Worm (Caenorhabditis elegans) whole organism, young adult: ENCODE results near the gene C45G9.12.

ENCODE experiments used
- B0261.1 ChIP-seq: sonication (generic microtip); optimal IDR thresholded peaks from 2 replicates; lab custom pipeline; 2016; ENCODE audit warnings: mild to moderate bottlenecking, missing genetic modification characterization, moderate library complexity, missing compliant biosample characterization
- F10E7.11 ChIP-seq: sonication (generic microtip); optimal IDR thresholded peaks from 2 replicates; lab custom pipeline; 2017; ENCODE audit warnings: mild to moderate bottlenecking, missing genetic modification characterization, moderate library complexity, missing compliant biosample characterization
- F22D6.2 ChIP-seq: sonication (generic microtip); optimal IDR thresholded peaks from 2 replicates; lab custom pipeline; 2016; ENCODE audit warnings: mild to moderate bottlenecking, missing genetic modification characterization, missing compliant biosample characterization
- F37B4.10 ChIP-seq: fragments of 200-800 bp; sonication (Bioruptor generic); IDR thresholded peaks from 2 replicates; pipeline ENCODE4 v1.3.6; 2022; ENCODE audit warnings: missing genetic modification characterization, missing compliant biosample characterization
- F49E8.2 ChIP-seq: sonication (generic microtip); optimal IDR thresholded peaks from 3 replicates; lab custom pipeline; 2017; ENCODE audit warnings: missing genetic modification characterization, mild to moderate bottlenecking, missing compliant biosample characterization, antibody characterized with exemption, moderate library complexity; ENCODE audit not compliant: insufficient read depth
- F57C9.4 ChIP-seq: sonication (generic microtip); optimal IDR thresholded peaks from 2 replicates; lab custom pipeline; 2017; ENCODE audit warnings: mild to moderate bottlenecking, missing genetic modification characterization, missing compliant biosample characterization
- Y53F4B.3 ChIP-seq: fragments of 200-800 bp; sonication (Bioruptor generic); IDR thresholded peaks from 2 replicates; pipeline ENCODE4 v1.3.6; 2022; ENCODE audit warnings: missing genetic modification reagents, missing genetic modification characterization, missing compliant biosample characterization
- Y53G8AR.9 ChIP-seq: fragments of 200-800 bp; sonication (Bioruptor generic); conservative IDR thresholded peaks from 2 replicates; pipeline ENCODE4 v1.3.6; 2022; ENCODE audit warnings: missing genetic modification reagents, missing genetic modification characterization, missing compliant biosample characterization
- Y67H2A.10 ChIP-seq: fragments of 200-800 bp; sonication (Bioruptor generic); conservative IDR thresholded peaks from 2 replicates; pipeline ENCODE4 v1.3.6; 2022; ENCODE audit warnings: missing genetic modification reagents, missing genetic modification characterization, missing compliant biosample characterization
- Y79H2A.3 ChIP-seq: fragments of 200-800 bp; sonication (Bioruptor generic); conservative IDR thresholded peaks from 2 replicates; pipeline ENCODE4 v1.3.6; 2022; ENCODE audit warnings: missing genetic modification reagents, missing genetic modification characterization, missing compliant biosample characterization
- ama-1 ChIP-seq, 3 experiments: fragments of 150-350 bp in 1 of 3; sonication (generic microtip) in 2 of 3; optimal IDR thresholded peaks; 2 replicates each; lab custom pipeline; 2014 to 2018; ENCODE audit warnings: missing biosample characterization in 2 of 3, missing genetic modification characterization in 2 of 3, missing genetic modification reagents in 2 of 3
- aptf-3 ChIP-seq: fragments of 200-800 bp; sonication (Bioruptor generic); IDR thresholded peaks from 2 replicates; pipeline ENCODE4 v1.3.6; 2022; ENCODE audit warnings: missing genetic modification characterization, missing compliant biosample characterization
- athp-1 ChIP-seq: sonication (generic microtip); optimal IDR thresholded peaks from 2 replicates; lab custom pipeline; 2017; ENCODE audit warnings: mild to moderate bottlenecking, missing genetic modification characterization, missing compliant biosample characterization
- attf-5 ChIP-seq: fragments of 200-800 bp; sonication (Bioruptor generic); optimal IDR thresholded peaks from 2 replicates; lab custom pipeline; 2018; ENCODE audit warnings: mild to moderate bottlenecking, missing genetic modification characterization, missing compliant biosample characterization
- ccch-3 ChIP-seq: fragments of 200-800 bp; sonication (Bioruptor generic); optimal IDR thresholded peaks from 2 replicates; lab custom pipeline; 2018; ENCODE audit warnings: mild to moderate bottlenecking, missing genetic modification characterization, missing compliant biosample characterization
- ceh-58 ChIP-seq: fragments of 200-800 bp; sonication (Bioruptor generic); IDR thresholded peaks from 2 replicates; pipeline ENCODE4 v1.3.6; 2022; ENCODE audit warnings: missing genetic modification characterization, missing compliant biosample characterization
- ceh-79 ChIP-seq: sonication (generic microtip); optimal IDR thresholded peaks from 2 replicates; lab custom pipeline; 2017; ENCODE audit warnings: mild to moderate bottlenecking, missing genetic modification characterization, missing compliant biosample characterization
- chd-7 ChIP-seq: sonication (generic microtip); optimal IDR thresholded peaks from 2 replicates; lab custom pipeline; 2016; ENCODE audit warnings: mild to moderate bottlenecking, missing genetic modification characterization, moderate library complexity, missing compliant biosample characterization
- dox-1 ChIP-seq: fragments of 200-800 bp; sonication (Bioruptor generic); IDR thresholded peaks from 2 replicates; pipeline ENCODE4 v1.3.6; 2022; ENCODE audit warnings: missing genetic modification reagents, missing genetic modification characterization, missing compliant biosample characterization
- egl-18 ChIP-seq: fragments of 200-800 bp; sonication (Bioruptor generic); IDR thresholded peaks from 2 replicates; pipeline ENCODE4 v1.3.6; 2022; ENCODE audit warnings: missing genetic modification reagents, missing genetic modification characterization, missing compliant biosample characterization
- egrh-3 ChIP-seq: fragments of 200-800 bp; sonication (Bioruptor generic); IDR thresholded peaks from 2 replicates; pipeline ENCODE4 v1.3.6; 2022; ENCODE audit warnings: missing genetic modification reagents, missing genetic modification characterization, missing compliant biosample characterization
- ets-4 ChIP-seq: fragments of 200-800 bp; sonication (Bioruptor generic); optimal IDR thresholded peaks from 2 replicates; lab custom pipeline; 2018; ENCODE audit warnings: mild to moderate bottlenecking, missing genetic modification characterization, missing compliant biosample characterization
- gei-17 ChIP-seq: fragments of 200-800 bp; sonication (Bioruptor generic); optimal IDR thresholded peaks from 2 replicates; lab custom pipeline; 2018; ENCODE audit warnings: mild to moderate bottlenecking, missing genetic modification characterization, missing compliant biosample characterization
- hlh-12 ChIP-seq: sonication (generic microtip); optimal IDR thresholded peaks from 2 replicates; lab custom pipeline; 2016; ENCODE audit warnings: missing genetic modification characterization, missing compliant biosample characterization
- hlh-26 ChIP-seq: fragments of 200-800 bp; sonication (Bioruptor generic); conservative IDR thresholded peaks from 2 replicates; pipeline ENCODE4 v1.3.6; 2022; ENCODE audit warnings: missing genetic modification reagents, missing genetic modification characterization, missing compliant biosample characterization
- hmg-1.2 ChIP-seq: fragments of 200-800 bp; sonication (Bioruptor generic); IDR thresholded peaks from 2 replicates; pipeline ENCODE4 v1.3.6; 2022; ENCODE audit warnings: missing genetic modification reagents, missing genetic modification characterization, missing compliant biosample characterization
- hmg-20 ChIP-seq: fragments of 200-800 bp; sonication (Bioruptor generic); IDR thresholded peaks from 2 replicates; pipeline ENCODE4 v1.3.6; 2022; ENCODE audit warnings: missing genetic modification reagents, missing genetic modification characterization, missing compliant biosample characterization
- lag-1 ChIP-seq: fragments of 200-800 bp; sonication (Bioruptor generic); IDR thresholded peaks from 2 replicates; pipeline ENCODE4 v1.3.6; 2022; ENCODE audit warnings: missing genetic modification reagents, missing genetic modification characterization, missing compliant biosample characterization
- let-526 ChIP-seq: fragments of 200-800 bp; sonication (Bioruptor generic); IDR thresholded peaks from 2 replicates; pipeline ENCODE4 v1.3.6; 2022; ENCODE audit warnings: missing genetic modification reagents, missing genetic modification characterization, missing compliant biosample characterization
- lin-54 ChIP-seq: fragments of 200-800 bp; sonication (Bioruptor generic); optimal IDR thresholded peaks from 2 replicates; lab custom pipeline; 2018; ENCODE audit warnings: mild to moderate bottlenecking, missing genetic modification characterization, missing compliant biosample characterization
- lsl-1 ChIP-seq: fragments of 200-800 bp; sonication (Bioruptor generic); optimal IDR thresholded peaks from 2 replicates; lab custom pipeline; 2018; ENCODE audit warnings: mild to moderate bottlenecking, missing genetic modification characterization, moderate library complexity, missing compliant biosample characterization
- lsy-27 ChIP-seq: sonication (generic microtip); optimal IDR thresholded peaks from 2 replicates; lab custom pipeline; 2017; ENCODE audit warnings: missing genetic modification characterization, mild to moderate bottlenecking, missing compliant biosample characterization, antibody characterized with exemption, missing genotype, borderline replicate concordance; ENCODE audit not compliant: insufficient read depth
- madf-3 ChIP-seq: fragments of 200-800 bp; sonication (Bioruptor generic); IDR thresholded peaks from 2 replicates; pipeline ENCODE4 v1.3.6; 2022; ENCODE audit warnings: missing genetic modification reagents, missing genetic modification characterization, missing compliant biosample characterization
- mel-28 ChIP-seq: sonication (generic microtip); optimal IDR thresholded peaks from 2 replicates; lab custom pipeline; 2016; ENCODE audit warnings: borderline replicate concordance, mild to moderate bottlenecking, missing genetic modification characterization, missing compliant biosample characterization
- nfya-1 ChIP-seq: sonication (generic microtip); optimal IDR thresholded peaks from 2 replicates; lab custom pipeline; 2017; ENCODE audit warnings: antibody characterized with exemption, missing compliant biosample characterization, missing genetic modification characterization, borderline replicate concordance; ENCODE audit not compliant: insufficient read depth
- nhr-80 ChIP-seq: sonication (generic microtip); optimal IDR thresholded peaks from 2 replicates; lab custom pipeline; 2016; ENCODE audit warnings: missing genetic modification characterization, missing compliant biosample characterization
- pbrm-1 ChIP-seq: fragments of 200-800 bp; sonication (Bioruptor generic); IDR thresholded peaks from 2 replicates; pipeline ENCODE4 v1.3.6; 2022; ENCODE audit warnings: missing genetic modification reagents, missing genetic modification characterization, missing compliant biosample characterization
- snpc-1.1 ChIP-seq: sonication (generic microtip); optimal IDR thresholded peaks from 2 replicates; lab custom pipeline; 2017; ENCODE audit warnings: missing genetic modification characterization, mild to moderate bottlenecking, missing compliant biosample characterization, antibody characterized with exemption, moderate library complexity, missing genotype, missing genetic modification reagents; ENCODE audit not compliant: insufficient read depth
- snpc-1.3 ChIP-seq: sonication (generic microtip); optimal IDR thresholded peaks from 2 replicates; lab custom pipeline; 2017; ENCODE audit warnings: missing genetic modification characterization, mild to moderate bottlenecking, missing compliant biosample characterization, antibody characterized with exemption, moderate library complexity, missing genotype, missing genetic modification reagents; ENCODE audit not compliant: insufficient read depth
- somi-1 ChIP-seq: fragments of 200-800 bp; sonication (Bioruptor generic); optimal IDR thresholded peaks from 2 replicates; lab custom pipeline; 2018; ENCODE audit warnings: mild to moderate bottlenecking, missing genetic modification characterization, missing compliant biosample characterization
- tbp1 ChIP-seq: fragments of 200-800 bp; sonication (Bioruptor generic); optimal IDR thresholded peaks from 2 replicates; lab custom pipeline; 2018; ENCODE audit warnings: mild to moderate bottlenecking, missing genetic modification characterization, missing compliant biosample characterization
- unc-62 ChIP-seq: fragments of 150-350 bp; optimal IDR thresholded peaks from 2 replicates; lab custom pipeline; 2014; ENCODE audit warnings: missing biosample characterization, missing genetic modification reagents, missing genetic modification characterization
- ztf-25 ChIP-seq: fragments of 200-800 bp; sonication (Bioruptor generic); IDR thresholded peaks from 2 replicates; pipeline ENCODE4 v1.3.6; 2022; ENCODE audit warnings: missing genetic modification reagents, missing genetic modification characterization, missing compliant biosample characterization
- ztf-26 ChIP-seq: sonication (generic microtip); optimal IDR thresholded peaks from 2 replicates; lab custom pipeline; 2017; ENCODE audit warnings: missing genetic modification characterization, missing compliant biosample characterization
- ztf-28 ChIP-seq: fragments of 200-800 bp; sonication (Bioruptor generic); IDR thresholded peaks from 2 replicates; pipeline ENCODE4 v1.3.6; 2022; ENCODE audit warnings: missing genetic modification reagents, missing genetic modification characterization, missing compliant biosample characterization
- ztf-6 ChIP-seq: fragments of 200-800 bp; sonication (Bioruptor generic); IDR thresholded peaks from 2 replicates; pipeline ENCODE4 v1.3.6; 2022; ENCODE audit warnings: missing genetic modification reagents, missing genetic modification characterization, missing compliant biosample characterization

Gene C45G9.12

DNA sequence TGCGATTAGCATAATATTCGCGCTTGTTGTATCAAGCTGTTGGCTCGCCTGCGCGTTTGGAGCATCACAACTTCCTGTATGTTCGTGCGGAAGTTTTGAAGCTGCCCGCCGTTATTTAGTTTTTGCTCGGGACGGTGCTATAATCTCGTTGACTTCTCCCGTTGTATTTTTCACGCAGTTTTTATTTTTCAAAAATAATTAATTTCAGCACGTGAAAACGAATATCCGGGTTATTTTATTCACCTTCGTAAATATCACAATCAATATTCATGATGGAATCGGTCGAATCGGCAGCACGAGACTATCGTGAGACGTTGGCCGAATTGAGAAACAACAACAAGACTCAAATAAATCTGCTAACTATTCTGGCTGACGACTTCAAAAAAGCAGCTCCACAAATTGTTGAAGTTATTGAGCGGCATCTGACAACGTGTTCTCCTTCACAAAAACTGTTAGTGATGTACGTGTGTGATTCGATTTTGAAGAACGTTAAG lies 46.2 kb downstream of the C45G9.12 start (continued):
- TF ChIP-seq ztf-26 (tag; lab: Kevin White, UChicago) = peak; percentile 66
- TF ChIP-seq ets-4 = no peak
- peak; percentile 7 for TF ChIP-seq gei-17 (GFP tag; lab: Kevin White, UChicago)
- TF ChIP-seq let-526 (GFP tag; lab: Robert Waterston, UW) = no peak
- peak; percentile 14 for TF ChIP-seq lsl-1
- TF ChIP-seq ama-1 (optimal IDR thresholded peaks at IDR 0.05; lab: Kevin White, UChicago) = peak; percentile 90
- TF ChIP-seq ama-1 (GFP tag; optimal IDR thresholded peaks at IDR 0.05; lab: Kevin White, UChicago) = peak in 1 of 2 experiments; percentile 39
- no peak for TF ChIP-seq ceh-58 (GFP tag; lab: Robert Waterston, UW)
- TF ChIP-seq dox-1 = peak; percentile 66
- TF ChIP-seq egl-18 = no peak
- TF ChIP-seq egrh-3 (GFP tag; lab: Robert Waterston, UW) = no peak
- peak; percentile 37 for TF ChIP-seq mel-28 (tag; lab: Kevin White, UChicago)
- TF ChIP-seq Y79H2A.3 (GFP tag; lab: Robert Waterston, UW) = peak; percentile 67; the same call in 1 of the 2 replicates
- TF ChIP-seq Y67H2A.10 (GFP tag; lab: Robert Waterston, UW) = peak; percentile 12; the same call in 1 of the 2 replicates
- TF ChIP-seq nfya-1 (tag; lab: Kevin White, UChicago) = no peak
- no peak for TF ChIP-seq aptf-3 (GFP tag; lab: Robert Waterston, UW)
- TF ChIP-seq hmg-1.2 (GFP tag; lab: Robert Waterston, UW) = peak; percentile 27; the same call in 1 of the 2 replicates
- TF ChIP-seq hlh-12 (tag; lab: Kevin White, UChicago) = no peak
- TF ChIP-seq snpc-1.1 (tag; lab: Kevin White, UChicago) = no peak
- no peak for TF ChIP-seq lag-1 (GFP tag; lab: Robert Waterston, UW)
- no peak for TF ChIP-seq snpc-1.3
- 0 out of 2 replicates have a peak, but pooled peaks have one; percentile 19 for TF ChIP-seq ztf-28 (GFP tag; lab: Robert Waterston, UW)
- TF ChIP-seq tbp1 (GFP tag; lab: Kevin White, UChicago) = peak; percentile 48
- TF ChIP-seq F10E7.11 (tag; lab: Kevin White, UChicago) = no peak
- peak; percentile 19 for TF ChIP-seq B0261.1
- no peak for TF ChIP-seq lsy-27
- TF ChIP-seq madf-3 (GFP tag; lab: Robert Waterston, UW) = no peak
- no peak for TF ChIP-seq F37B4.10 (GFP tag; lab: Robert Waterston, UW)
- peak; percentile 52 for TF ChIP-seq lin-54 (GFP tag; lab: Kevin White, UChicago)
- TF ChIP-seq pbrm-1 (GFP tag; lab: Robert Waterston, UW) = peak; percentile 45; the same call in 1 of the 2 replicates
- TF ChIP-seq chd-7 (tag; lab: Kevin White, UChicago) = peak; percentile 27
- TF ChIP-seq hlh-26 (GFP tag; lab: Robert Waterston, UW) = no peak
- no peak for TF ChIP-seq unc-62
- no peak for TF ChIP-seq F49E8.2 (tag; lab: Kevin White, UChicago)
- TF ChIP-seq attf-5 (GFP tag; lab: Kevin White, UChicago) = no peak
- no peak for TF ChIP-seq somi-1 (GFP tag; lab: Kevin White, UChicago)
- TF ChIP-seq ztf-25 (GFP tag; lab: Robert Waterston, UW) = no peak
- 0 out of 2 replicates have a peak, but pooled peaks have one; percentile 5 for TF ChIP-seq hmg-20 (GFP tag; lab: Robert Waterston, UW)
- no peak for TF ChIP-seq F57C9.4 (tag; lab: Kevin White, UChicago)
- peak; percentile 9 for TF ChIP-seq nhr-80 (tag; lab: Kevin White, UChicago)
- TF ChIP-seq Y53F4B.3 (GFP tag; lab: Robert Waterston, UW) = peak; percentile 53; the same call in 1 of the 2 replicates
- 0 out of 2 replicates have a peak, but pooled peaks have one; percentile 75 for TF ChIP-seq Y53G8AR.9
- no peak for TF ChIP-seq F22D6.2
- peak; percentile 48 for TF ChIP-seq athp-1 (tag; lab: Kevin White, UChicago)
- TF ChIP-seq ccch-3 (GFP tag; lab: Kevin White, UChicago) = no peak
- no peak for TF ChIP-seq ceh-79 (tag; lab: Kevin White, UChicago)
- no peak for TF ChIP-seq ztf-6 (GFP tag; lab: Robert Waterston, UW)
- TF ChIP-seq, all 124 proteins: peak for 53
